Fruit fly (Drosophila melanogaster): ENCODE data around the gene betaTub85D.

- TF ChIP-seq pros (GFP tag; optimal IDR thresholded peaks at IDR 0.05) (peak; percentile 15), PHDP (tag; optimal IDR thresholded peaks at IDR 0.05) (no peak), grn (GFP tag; optimal IDR thresholded peaks at IDR 0.05) (no peak)
These were observed 7.7 kb upstream of the betaTub85D start, which contains the start of gene ps for dm6 chr3R:9417577-9418334.

Data from whole organism, embryonic.